Worm (Caenorhabditis elegans) whole organism, midembryonic: ENCODE measurements around the gene glb-19.

ENCODE experiments used
- T22C8.4 ChIP-seq: fragments of 200-800 bp; sonication (Bioruptor generic); IDR thresholded peaks from 2 replicates; pipeline ENCODE4 v1.3.6; 2022; ENCODE audit warnings: missing genetic modification characterization, missing compliant biosample characterization
- cog-1 ChIP-seq: sonication (generic microtip); optimal IDR thresholded peaks from 2 replicates; lab custom pipeline; 2016; ENCODE audit warnings: missing genetic modification characterization, missing compliant biosample characterization
- flt-1 ChIP-seq: fragments of 200-800 bp; sonication (Bioruptor generic); IDR thresholded peaks from 2 replicates; pipeline ENCODE4 v1.3.6; 2022; ENCODE audit warnings: missing genetic modification characterization, missing compliant biosample characterization
- klf-2 ChIP-seq: fragments of 200-800 bp; sonication (Bioruptor generic); conservative IDR thresholded peaks from 2 replicates; pipeline ENCODE4 v1.3.6; 2022; ENCODE audit warnings: missing genetic modification reagents, missing genetic modification characterization, missing compliant biosample characterization
- med-1 ChIP-seq: sonication (generic microtip); optimal IDR thresholded peaks from 2 replicates; lab custom pipeline; 2017; ENCODE audit warnings: missing genetic modification characterization, mild to moderate bottlenecking, missing compliant biosample characterization, antibody characterized with exemption, missing genetic modification reagents; ENCODE audit not compliant: insufficient read depth
- ref-1 ChIP-seq: fragments of 200-800 bp; sonication (Bioruptor generic); conservative IDR thresholded peaks from 2 replicates; pipeline ENCODE4 v1.3.6; 2022; ENCODE audit warnings: missing genetic modification reagents, missing genetic modification characterization, missing compliant biosample characterization
- tab-1 ChIP-seq: fragments of 200-800 bp; sonication (Bioruptor generic); IDR thresholded peaks from 2 replicates; pipeline ENCODE4 v1.3.6; 2022; ENCODE audit warnings: missing genetic modification characterization, missing compliant biosample characterization
- ztf-23 ChIP-seq: fragments of 200-800 bp; sonication (Bioruptor generic); IDR thresholded peaks from 2 replicates; pipeline ENCODE4 v1.3.6; 2022; ENCODE audit warnings: missing genetic modification reagents, missing genetic modification characterization, missing compliant biosample characterization
- ztf-29 ChIP-seq: fragments of 200-800 bp; sonication (Bioruptor generic); IDR thresholded peaks from 2 replicates; pipeline ENCODE4 v1.3.6; 2022; ENCODE audit warnings: missing genetic modification reagents, missing genetic modification characterization, missing compliant biosample characterization

The glb-19 gene

DNA sequence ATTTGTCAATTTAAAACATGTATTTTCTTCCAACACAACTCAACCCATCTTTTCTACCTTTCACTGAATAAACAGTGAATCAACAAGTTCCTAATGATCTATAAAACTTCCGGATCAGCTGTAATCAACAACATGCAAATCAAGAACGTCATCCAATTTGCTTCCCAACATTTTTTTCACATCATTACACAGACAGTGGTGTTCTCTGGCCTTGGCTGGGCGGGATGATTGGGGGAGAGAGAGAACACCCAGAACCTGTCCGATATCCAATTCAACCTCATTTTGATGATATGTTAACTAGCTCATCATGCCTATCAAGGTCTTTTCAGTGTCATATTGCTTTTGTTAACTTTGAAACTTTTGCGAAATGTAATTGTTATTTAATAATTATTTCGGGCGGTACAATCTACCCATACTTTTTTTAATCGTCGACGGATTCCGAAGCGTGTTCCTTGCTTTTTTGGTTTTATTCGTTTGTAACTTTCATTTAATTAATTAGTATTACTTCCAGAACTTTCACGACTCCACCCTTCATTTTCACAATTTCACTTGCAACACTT lies 38.9 kb downstream of the glb-19 start, which contains the start of gene ptr-14:
ptr-14 (plus strand) TSS at position 510 of the 560 bp plus-strand sequence.
- TF ChIP-seq ref-1 (no peak), cog-1 (tag; lab: Kevin White, UChicago) (no peak), flt-1 (GFP tag; lab: Robert Waterston, UW) (no peak), ztf-29 (GFP tag; lab: Robert Waterston, UW) (no peak), T22C8.4 (GFP tag; lab: Robert Waterston, UW) (no peak), ztf-23 (GFP tag; lab: Robert Waterston, UW) (no peak), med-1 (GFP tag; lab: Kevin White, UChicago) (no peak)

DNA sequence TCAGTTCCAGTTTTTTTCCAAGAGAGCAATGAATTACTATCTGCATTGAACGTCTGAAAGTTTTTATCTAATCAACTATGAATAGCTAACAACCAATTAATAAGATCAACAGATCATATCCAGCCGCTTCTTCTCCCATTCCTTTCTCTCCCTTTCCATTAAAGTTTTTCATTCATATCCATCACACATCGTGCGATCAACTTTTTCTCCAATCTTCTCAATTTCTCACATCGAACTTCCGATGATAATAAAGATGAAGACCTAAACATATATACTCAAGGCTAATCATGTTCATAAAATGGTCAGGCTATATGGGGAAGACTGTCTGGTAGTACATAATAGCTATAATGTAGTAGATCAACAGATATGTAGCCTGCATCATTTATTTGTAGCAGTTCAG lies 41.7 kb downstream of the glb-19 start:
- TF ChIP-seq klf-2 (GFP tag; lab: Robert Waterston, UW): no peak
- no peak for TF ChIP-seq flt-1 (GFP tag; lab: Robert Waterston, UW)
- no peak for TF ChIP-seq ztf-29 (GFP tag; lab: Robert Waterston, UW)
- TF ChIP-seq ztf-23 (GFP tag; lab: Robert Waterston, UW): no peak

ce11 chrIV:10609920-10610319 lies 44.0 kb downstream of the glb-19 start:
- no peak for TF ChIP-seq ztf-23 (GFP tag; lab: Robert Waterston, UW)
- TF ChIP-seq ztf-29 (GFP tag; lab: Robert Waterston, UW): no peak
- TF ChIP-seq ref-1: no peak
- no peak for TF ChIP-seq med-1 (GFP tag; lab: Kevin White, UChicago)
- no peak for TF ChIP-seq flt-1 (GFP tag; lab: Robert Waterston, UW)
- TF ChIP-seq T22C8.4 (GFP tag; lab: Robert Waterston, UW): no peak
- TF ChIP-seq klf-2 (GFP tag; lab: Robert Waterston, UW): no peak
- TF ChIP-seq tab-1 (GFP tag; lab: Robert Waterston, UW): no peak
- no peak for TF ChIP-seq cog-1 (tag; lab: Kevin White, UChicago)

DNA sequence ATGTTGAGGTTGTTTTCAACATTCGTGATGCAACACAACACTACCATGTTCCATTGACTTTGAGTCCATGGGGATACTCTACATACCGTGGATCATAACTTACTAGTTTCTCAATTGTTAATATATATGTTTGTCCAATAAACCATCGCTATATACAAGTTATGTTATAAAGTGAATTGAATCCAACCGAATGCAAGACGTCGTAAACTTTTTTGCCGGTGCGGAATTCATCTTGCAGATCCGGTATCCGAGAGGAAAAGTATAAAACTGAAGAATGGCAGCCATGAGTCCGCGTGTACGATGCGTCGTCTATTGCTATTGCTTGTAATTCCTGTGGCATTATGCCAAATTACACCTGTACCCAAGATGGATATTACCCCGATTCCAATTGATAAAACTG lies 45.7 kb downstream of the glb-19 start, which contains the start of gene R09H10.6:
R09H10.6 (plus strand) TSS at position 301 of the 400 bp plus-strand sequence.
- TF ChIP-seq ref-1: no peak
- TF ChIP-seq med-1 (GFP tag; lab: Kevin White, UChicago): no peak
- no peak for TF ChIP-seq klf-2 (GFP tag; lab: Robert Waterston, UW)
- no peak for TF ChIP-seq tab-1 (GFP tag; lab: Robert Waterston, UW)
- no peak for TF ChIP-seq flt-1 (GFP tag; lab: Robert Waterston, UW)
- TF ChIP-seq T22C8.4 (GFP tag; lab: Robert Waterston, UW): no peak
- no peak for TF ChIP-seq cog-1 (tag; lab: Kevin White, UChicago)
- TF ChIP-seq ztf-23 (GFP tag; lab: Robert Waterston, UW): no peak
- no peak for TF ChIP-seq ztf-29 (GFP tag; lab: Robert Waterston, UW)

- no peak for TF ChIP-seq ztf-23 (GFP tag; lab: Robert Waterston, UW)
- no peak for TF ChIP-seq cog-1 (tag; lab: Kevin White, UChicago)
- no peak for TF ChIP-seq ref-1
- TF ChIP-seq tab-1 (GFP tag; lab: Robert Waterston, UW): no peak
- no peak for TF ChIP-seq ztf-29 (GFP tag; lab: Robert Waterston, UW)
- TF ChIP-seq klf-2 (GFP tag; lab: Robert Waterston, UW): no peak
- TF ChIP-seq T22C8.4 (GFP tag; lab: Robert Waterston, UW): no peak
- no peak for TF ChIP-seq flt-1 (GFP tag; lab: Robert Waterston, UW)
- TF ChIP-seq med-1 (GFP tag; lab: Kevin White, UChicago): no peak
These were observed 47.3 kb downstream of the glb-19 start, which contains the start of gene R09H10.3 for ce11 chrIV:10606575-10607080. R09H10.3 (plus strand) TSS chrIV:10607030.

- TF ChIP-seq T22C8.4 (GFP tag; lab: Robert Waterston, UW) (no peak), med-1 (GFP tag; lab: Kevin White, UChicago) (no peak), ztf-23 (GFP tag; lab: Robert Waterston, UW) (no peak), klf-2 (GFP tag; lab: Robert Waterston, UW) (no peak), flt-1 (GFP tag; lab: Robert Waterston, UW) (no peak), ztf-29 (GFP tag; lab: Robert Waterston, UW) (no peak), tab-1 (GFP tag; lab: Robert Waterston, UW) (no peak), cog-1 (tag; lab: Kevin White, UChicago) (no peak)
These were observed 51.3 kb downstream of the glb-19 start, which contains the start of gene R09H10.2 for ce11 chrIV:10602644-10603043. R09H10.2 (plus strand) TSS chrIV:10602944.

DNA sequence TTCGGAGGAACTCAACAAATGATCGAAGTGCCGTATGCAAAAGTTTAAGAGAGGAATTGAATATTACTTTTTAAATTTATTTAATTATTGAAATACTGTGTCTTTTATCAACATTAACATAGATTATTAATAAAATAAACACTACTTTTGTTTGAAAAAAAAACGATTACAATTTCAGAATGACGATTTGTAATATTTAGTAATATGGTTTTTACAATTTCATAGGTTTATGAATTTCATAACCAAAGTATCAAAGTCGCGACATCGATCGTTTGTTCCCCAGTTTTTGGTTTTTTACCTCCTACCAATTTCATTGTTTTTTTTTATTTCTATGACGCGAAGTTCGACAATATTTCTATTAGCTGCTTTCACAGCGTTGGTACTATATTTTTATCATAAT lies 54.0 kb downstream of the glb-19 start, which contains the start of gene R09H10.1:
R09H10.1 (plus strand) TSS at position 301 of the 400 bp plus-strand sequence.
- TF ChIP-seq ref-1 (no peak), tab-1 (GFP tag; lab: Robert Waterston, UW) (no peak)

- TF ChIP-seq ztf-23 (GFP tag; lab: Robert Waterston, UW) (no peak), cog-1 (tag; lab: Kevin White, UChicago) (no peak), flt-1 (GFP tag; lab: Robert Waterston, UW) (no peak), tab-1 (GFP tag; lab: Robert Waterston, UW) (no peak), klf-2 (GFP tag; lab: Robert Waterston, UW) (no peak), ztf-29 (GFP tag; lab: Robert Waterston, UW) (no peak)
These were observed 57.4 kb downstream of the glb-19 start, which contains the start of gene C43F9.11 for ce11 chrIV:10596505-10596904. C43F9.11 (plus strand) TSS chrIV:10596805.

- TF ChIP-seq T22C8.4 (GFP tag; lab: Robert Waterston, UW) (no peak), ztf-29 (GFP tag; lab: Robert Waterston, UW) (no peak), ref-1 (no peak), ztf-23 (GFP tag; lab: Robert Waterston, UW) (no peak), cog-1 (tag; lab: Kevin White, UChicago) (no peak), med-1 (GFP tag; lab: Kevin White, UChicago) (no peak), klf-2 (GFP tag; lab: Robert Waterston, UW) (no peak), flt-1 (GFP tag; lab: Robert Waterston, UW) (no peak), tab-1 (GFP tag; lab: Robert Waterston, UW) (no peak)
These were observed 60.4 kb downstream of the glb-19 start, which contains the start of gene C43F9.7 for ce11 chrIV:10593570-10593969. C43F9.7 (minus strand) TSS chrIV:10593670.
